Fruit fly (Drosophila melanogaster) whole organism, pupa: Measurements from ENCODE around the gene CG33966.
"Not testable (repeated sequence)": the region's sequence is repeated elsewhere in the genome, so short reads cannot be mapped to it uniquely, and the experiment has no call there.

Source experiments
- CG10348 ChIP-seq: fragments of 200-800 bp; sonication (Bioruptor generic); IDR thresholded peaks from 2 replicates; pipeline ENCODE4 v1.3.6; 2022; ENCODE audit warnings: missing biosample characterization, missing genetic modification characterization
- CG12605 ChIP-seq: fragments of 200-800 bp; sonication (Bioruptor generic); IDR thresholded peaks from 2 replicates; pipeline ENCODE4 v1.3.6; 2022; ENCODE audit warnings: missing biosample characterization, missing genetic modification characterization
- CG13204 ChIP-seq: fragments of 200-800 bp; sonication (Bioruptor generic); optimal IDR thresholded peaks from 2 replicates; lab custom pipeline; 2018; ENCODE audit warnings: missing biosample characterization, mild to moderate bottlenecking, missing genetic modification characterization, moderate library complexity
- CG14655 ChIP-seq: fragments of 200-800 bp; sonication (Bioruptor generic); optimal IDR thresholded peaks from 3 replicates; lab custom pipeline; 2017; ENCODE audit warnings: mild to moderate bottlenecking, missing biosample characterization, missing genetic modification reagents, missing genetic modification characterization
- CG15710 ChIP-seq: fragments of 200-800 bp; sonication (Bioruptor generic); optimal IDR thresholded peaks from 2 replicates; lab custom pipeline; 2018; ENCODE audit warnings: missing biosample characterization, mild to moderate bottlenecking, missing genetic modification characterization, moderate library complexity
- CG17806 ChIP-seq: fragments of 200-800 bp; sonication (Bioruptor generic); optimal IDR thresholded peaks from 2 replicates; lab custom pipeline; 2018; ENCODE audit warnings: missing biosample characterization, mild to moderate bottlenecking, missing genetic modification characterization, moderate library complexity
- CG32121 ChIP-seq: fragments of 200-800 bp; sonication (Bioruptor generic); IDR thresholded peaks from 2 replicates; pipeline ENCODE4 v1.3.6; 2022; ENCODE audit warnings: missing biosample characterization, missing genetic modification characterization
- CG34367 ChIP-seq: fragments of 200-800 bp; sonication (Bioruptor generic); optimal IDR thresholded peaks from 2 replicates; lab custom pipeline; 2018; ENCODE audit warnings: missing biosample characterization, mild to moderate bottlenecking, missing genetic modification characterization
- CG4496 ChIP-seq: fragments of 200-800 bp; sonication (Bioruptor generic); IDR thresholded peaks from 3 replicates; pipeline ENCODE4 v1.3.6; 2022; ENCODE audit warnings: missing biosample characterization, missing genetic modification characterization
- CG8159 ChIP-seq: fragments of 200-800 bp; sonication (Bioruptor generic); optimal IDR thresholded peaks from 3 replicates; lab custom pipeline; 2018; ENCODE audit warnings: missing biosample characterization, mild to moderate bottlenecking, missing genetic modification characterization, moderate library complexity
- CG8301 ChIP-seq: fragments of 200-800 bp; sonication (Bioruptor generic); optimal IDR thresholded peaks from 2 replicates; lab custom pipeline; 2018; ENCODE audit warnings: missing biosample characterization, mild to moderate bottlenecking, missing genetic modification characterization
- CG9948 ChIP-seq: fragments of 200-800 bp; sonication (Bioruptor generic); optimal IDR thresholded peaks from 2 replicates; lab custom pipeline; 2018; ENCODE audit warnings: missing biosample characterization, mild to moderate bottlenecking, missing genetic modification characterization, moderate library complexity
- D1 ChIP-seq: fragments of 200-800 bp; sonication (Bioruptor generic); optimal IDR thresholded peaks from 2 replicates; lab custom pipeline; 2018; ENCODE audit warnings: missing biosample characterization, mild to moderate bottlenecking, missing genetic modification characterization, moderate library complexity
- EcR ChIP-seq: fragments of 200-800 bp; sonication (Bioruptor generic); optimal IDR thresholded peaks from 3 replicates; lab custom pipeline; 2019; ENCODE audit warnings: missing biosample characterization, missing genetic modification characterization, mild to moderate bottlenecking, moderate library complexity, missing genetic modification reagents
- Ets98B ChIP-seq: fragments of 200-800 bp; sonication (Bioruptor generic); IDR thresholded peaks from 2 replicates; pipeline ENCODE4 v1.3.6; 2022; ENCODE audit warnings: missing biosample characterization, missing genetic modification characterization
- Pif1A ChIP-seq: fragments of 200-800 bp; sonication (Bioruptor generic); optimal IDR thresholded peaks from 3 replicates; lab custom pipeline; 2016; ENCODE audit warnings: missing biosample characterization, missing genetic modification characterization
- Pif1B ChIP-seq: fragments of 200-800 bp; sonication (Bioruptor generic); optimal IDR thresholded peaks from 3 replicates; lab custom pipeline; 2016; ENCODE audit warnings: missing biosample characterization, missing genetic modification characterization
- Snoo ChIP-seq: fragments of 200-800 bp; sonication (Bioruptor generic); optimal IDR thresholded peaks from 3 replicates; lab custom pipeline; 2017; ENCODE audit warnings: missing biosample characterization, mild to moderate bottlenecking, missing genetic modification characterization, inconsistent platforms
- fd96Ca ChIP-seq: fragments of 200-800 bp; sonication (Bioruptor generic); IDR thresholded peaks from 3 replicates; pipeline ENCODE4 v1.3.6; 2022; ENCODE audit warnings: missing biosample characterization, missing genetic modification characterization
- gl ChIP-seq: fragments of 200-800 bp; sonication (Bioruptor generic); optimal IDR thresholded peaks from 2 replicates; lab custom pipeline; 2018; ENCODE audit warnings: missing biosample characterization, mild to moderate bottlenecking, missing genetic modification characterization
- rn ChIP-seq: fragments of 200-800 bp; sonication (Bioruptor generic); IDR thresholded peaks from 2 replicates; pipeline ENCODE4 v1.3.6; 2022; ENCODE audit warnings: missing biosample characterization, missing genetic modification characterization

CG33966 gene

dm6 chr3L:1238219-1238618 is 4.3 kb downstream of the CG33966 start, which contains the start of gene CG9192:
TSS of gene CG9192 (minus strand) at chr3L:1238319.
- TF ChIP-seq CG4496 (GFP tag; lab: Robert Waterston, UW) (no peak), Pif1B (GFP tag; lab: Kevin White, UChicago) (no peak), CG12605 (GFP tag; lab: Robert Waterston, UW) (no peak), fd96Ca (GFP tag; lab: Robert Waterston, UW) (no peak), CG14655 (GFP tag; lab: Kevin White, UChicago) (no peak), CG9948 (tag; lab: Kevin White, UChicago) (no peak), Snoo (tag; lab: Kevin White, UChicago) (no peak), CG10348 (no peak), CG34367 (tag; lab: Kevin White, UChicago) (no peak), CG8159 (no peak), CG15710 (tag; lab: Kevin White, UChicago) (no peak), EcR (GFP tag; lab: Kevin White, UChicago) (no peak), gl (tag; lab: Kevin White, UChicago) (no peak), CG17806 (tag; lab: Kevin White, UChicago) (no peak), CG13204 (GFP tag; lab: Kevin White, UChicago) (no peak), rn (GFP tag; lab: Robert Waterston, UW) (no peak), Ets98B (GFP tag; lab: Robert Waterston, UW) (no peak), D1 (tag; lab: Kevin White, UChicago) (no peak), CG32121 (GFP tag; lab: Robert Waterston, UW) (no peak)

dm6 chr3L:1245810-1246209 is 11.9 kb downstream of the CG33966 start, which contains the start of gene Klp61F:
TSS of gene Klp61F (minus strand) at chr3L:1245910.
- not testable (repeated sequence) for TF ChIP-seq fd96Ca, CG32121, Ets98B (GFP tag; lab: Robert Waterston, UW)

- not testable (repeated sequence) for TF ChIP-seq CG34367 (tag; lab: Kevin White, UChicago); fd96Ca (GFP tag; lab: Robert Waterston, UW); CG14655 (GFP tag; lab: Kevin White, UChicago)
Observed at dm6 chr3L:1246823-1247222, 12.9 kb downstream of the CG33966 start, which contains the start of gene CG32318. TSS of gene CG32318 (minus strand) at chr3L:1246923.

dm6 chr3L:1247627-1248295 is 13.8 kb downstream of the CG33966 start, which contains the start of the genes Psf1 and Sac1:
TSS of gene Psf1 (minus strand) at chr3L:1247677.
TSS of gene Sac1 (plus strand) at chr3L:1247817.
- no peak for TF ChIP-seq Snoo (tag; lab: Kevin White, UChicago)
- no peak for TF ChIP-seq CG32121 (GFP tag; lab: Robert Waterston, UW)
- TF ChIP-seq CG8301 (tag; lab: Kevin White, UChicago): no peak
- no peak for TF ChIP-seq CG13204 (GFP tag; lab: Kevin White, UChicago)
- no peak for TF ChIP-seq Pif1B (GFP tag; lab: Kevin White, UChicago)
- TF ChIP-seq Pif1A (GFP tag; lab: Kevin White, UChicago): no peak
- TF ChIP-seq CG10348: no peak
- TF ChIP-seq CG8159: peak; percentile 19
- no peak for TF ChIP-seq CG9948 (tag; lab: Kevin White, UChicago)
- TF ChIP-seq D1 (tag; lab: Kevin White, UChicago): no peak
- no peak for TF ChIP-seq Ets98B (GFP tag; lab: Robert Waterston, UW)
- peak; percentile 1 for TF ChIP-seq CG34367 (tag; lab: Kevin White, UChicago)
- TF ChIP-seq gl (tag; lab: Kevin White, UChicago): no peak
- TF ChIP-seq CG15710 (tag; lab: Kevin White, UChicago): peak; percentile 26
- TF ChIP-seq CG12605 (GFP tag; lab: Robert Waterston, UW): no peak
- TF ChIP-seq CG14655 (GFP tag; lab: Kevin White, UChicago): no peak
- TF ChIP-seq CG4496 (GFP tag; lab: Robert Waterston, UW): 0 out of 3 replicates have a peak, but pooled peaks have one; percentile 47
- 0 out of 2 replicates have a peak, but pooled peaks have one; percentile 13 for TF ChIP-seq rn (GFP tag; lab: Robert Waterston, UW)
- no peak for TF ChIP-seq CG17806 (tag; lab: Kevin White, UChicago)
- TF ChIP-seq EcR (GFP tag; lab: Kevin White, UChicago): no peak
- TF ChIP-seq fd96Ca (GFP tag; lab: Robert Waterston, UW): peak; percentile 51; the same call in 1 of the 3 replicates

- no peak for TF ChIP-seq CG34367 (tag; lab: Kevin White, UChicago)
- TF ChIP-seq CG17806 (tag; lab: Kevin White, UChicago): no peak
- no peak for TF ChIP-seq CG32121 (GFP tag; lab: Robert Waterston, UW)
- TF ChIP-seq CG8159: no peak
- TF ChIP-seq CG13204 (GFP tag; lab: Kevin White, UChicago): no peak
- no peak for TF ChIP-seq rn (GFP tag; lab: Robert Waterston, UW)
- TF ChIP-seq D1 (tag; lab: Kevin White, UChicago): no peak
- TF ChIP-seq CG8301 (tag; lab: Kevin White, UChicago): no peak
- no peak for TF ChIP-seq Pif1A (GFP tag; lab: Kevin White, UChicago)
- no peak for TF ChIP-seq Snoo (tag; lab: Kevin White, UChicago)
- TF ChIP-seq CG9948 (tag; lab: Kevin White, UChicago): no peak
- TF ChIP-seq Pif1B (GFP tag; lab: Kevin White, UChicago): no peak
- TF ChIP-seq EcR (GFP tag; lab: Kevin White, UChicago): no peak
- no peak for TF ChIP-seq CG14655 (GFP tag; lab: Kevin White, UChicago)
- no peak for TF ChIP-seq CG15710 (tag; lab: Kevin White, UChicago)
- TF ChIP-seq gl (tag; lab: Kevin White, UChicago): no peak
- TF ChIP-seq CG4496 (GFP tag; lab: Robert Waterston, UW): no peak
- no peak for TF ChIP-seq CG10348
- TF ChIP-seq, all 21 proteins: peak for 0
Observed at dm6 chr3L:1250396-1250795, 16.5 kb downstream of the CG33966 start, which contains the start of gene Bfc. TSS of gene Bfc (plus strand) at chr3L:1250696.
